Fruit fly (Drosophila melanogaster) whole organism, pupa: ENCODE data around the gene CycE.
A peak's percentile ranks its signal among the peaks of the same experiment; 100 is the strongest.

Experiments
- CG10348 ChIP-seq: fragments of 200-800 bp; sonication (Bioruptor generic); IDR thresholded peaks from 2 replicates; pipeline ENCODE4 v1.3.6; 2022; ENCODE audit warnings: missing biosample characterization, missing genetic modification characterization
- CG12605 ChIP-seq: fragments of 200-800 bp; sonication (Bioruptor generic); IDR thresholded peaks from 2 replicates; pipeline ENCODE4 v1.3.6; 2022; ENCODE audit warnings: missing biosample characterization, missing genetic modification characterization
- CG13204 ChIP-seq: fragments of 200-800 bp; sonication (Bioruptor generic); optimal IDR thresholded peaks from 2 replicates; lab custom pipeline; 2018; ENCODE audit warnings: missing biosample characterization, mild to moderate bottlenecking, missing genetic modification characterization, moderate library complexity
- CG14655 ChIP-seq: fragments of 200-800 bp; sonication (Bioruptor generic); optimal IDR thresholded peaks from 3 replicates; lab custom pipeline; 2017; ENCODE audit warnings: mild to moderate bottlenecking, missing biosample characterization, missing genetic modification reagents, missing genetic modification characterization
- CG15710 ChIP-seq: fragments of 200-800 bp; sonication (Bioruptor generic); optimal IDR thresholded peaks from 2 replicates; lab custom pipeline; 2018; ENCODE audit warnings: missing biosample characterization, mild to moderate bottlenecking, missing genetic modification characterization, moderate library complexity
- CG17806 ChIP-seq: fragments of 200-800 bp; sonication (Bioruptor generic); optimal IDR thresholded peaks from 2 replicates; lab custom pipeline; 2018; ENCODE audit warnings: missing biosample characterization, mild to moderate bottlenecking, missing genetic modification characterization, moderate library complexity
- CG32121 ChIP-seq: fragments of 200-800 bp; sonication (Bioruptor generic); IDR thresholded peaks from 2 replicates; pipeline ENCODE4 v1.3.6; 2022; ENCODE audit warnings: missing biosample characterization, missing genetic modification characterization
- CG34367 ChIP-seq: fragments of 200-800 bp; sonication (Bioruptor generic); optimal IDR thresholded peaks from 2 replicates; lab custom pipeline; 2018; ENCODE audit warnings: missing biosample characterization, mild to moderate bottlenecking, missing genetic modification characterization
- CG4496 ChIP-seq: fragments of 200-800 bp; sonication (Bioruptor generic); IDR thresholded peaks from 3 replicates; pipeline ENCODE4 v1.3.6; 2022; ENCODE audit warnings: missing biosample characterization, missing genetic modification characterization
- CG8159 ChIP-seq: fragments of 200-800 bp; sonication (Bioruptor generic); optimal IDR thresholded peaks from 3 replicates; lab custom pipeline; 2018; ENCODE audit warnings: missing biosample characterization, mild to moderate bottlenecking, missing genetic modification characterization, moderate library complexity
- CG8301 ChIP-seq: fragments of 200-800 bp; sonication (Bioruptor generic); optimal IDR thresholded peaks from 2 replicates; lab custom pipeline; 2018; ENCODE audit warnings: missing biosample characterization, mild to moderate bottlenecking, missing genetic modification characterization
- CG9948 ChIP-seq: fragments of 200-800 bp; sonication (Bioruptor generic); optimal IDR thresholded peaks from 2 replicates; lab custom pipeline; 2018; ENCODE audit warnings: missing biosample characterization, mild to moderate bottlenecking, missing genetic modification characterization, moderate library complexity
- D1 ChIP-seq: fragments of 200-800 bp; sonication (Bioruptor generic); optimal IDR thresholded peaks from 2 replicates; lab custom pipeline; 2018; ENCODE audit warnings: missing biosample characterization, mild to moderate bottlenecking, missing genetic modification characterization, moderate library complexity
- EcR ChIP-seq: fragments of 200-800 bp; sonication (Bioruptor generic); optimal IDR thresholded peaks from 3 replicates; lab custom pipeline; 2019; ENCODE audit warnings: missing biosample characterization, missing genetic modification characterization, mild to moderate bottlenecking, moderate library complexity, missing genetic modification reagents
- Ets98B ChIP-seq: fragments of 200-800 bp; sonication (Bioruptor generic); IDR thresholded peaks from 2 replicates; pipeline ENCODE4 v1.3.6; 2022; ENCODE audit warnings: missing biosample characterization, missing genetic modification characterization
- Pif1A ChIP-seq: fragments of 200-800 bp; sonication (Bioruptor generic); optimal IDR thresholded peaks from 3 replicates; lab custom pipeline; 2016; ENCODE audit warnings: missing biosample characterization, missing genetic modification characterization
- Pif1B ChIP-seq: fragments of 200-800 bp; sonication (Bioruptor generic); optimal IDR thresholded peaks from 3 replicates; lab custom pipeline; 2016; ENCODE audit warnings: missing biosample characterization, missing genetic modification characterization
- Snoo ChIP-seq: fragments of 200-800 bp; sonication (Bioruptor generic); optimal IDR thresholded peaks from 3 replicates; lab custom pipeline; 2017; ENCODE audit warnings: missing biosample characterization, mild to moderate bottlenecking, missing genetic modification characterization, inconsistent platforms
- fd96Ca ChIP-seq: fragments of 200-800 bp; sonication (Bioruptor generic); IDR thresholded peaks from 3 replicates; pipeline ENCODE4 v1.3.6; 2022; ENCODE audit warnings: missing biosample characterization, missing genetic modification characterization
- gl ChIP-seq: fragments of 200-800 bp; sonication (Bioruptor generic); optimal IDR thresholded peaks from 2 replicates; lab custom pipeline; 2018; ENCODE audit warnings: missing biosample characterization, mild to moderate bottlenecking, missing genetic modification characterization
- rn ChIP-seq: fragments of 200-800 bp; sonication (Bioruptor generic); IDR thresholded peaks from 2 replicates; pipeline ENCODE4 v1.3.6; 2022; ENCODE audit warnings: missing biosample characterization, missing genetic modification characterization

Gene CycE

dm6 chr2L:15761409-15762407 is 13.8 kb upstream of the CycE start:
- TF ChIP-seq Ets98B (peak; percentile 81), CG34367 (tag; lab: Kevin White, UChicago) (peak; percentile 64), D1 (tag; lab: Kevin White, UChicago) (peak; percentile 17), CG12605 (GFP tag; lab: Robert Waterston, UW) (peak; percentile 75), gl (tag; lab: Kevin White, UChicago) (peak; percentile 14), Pif1B (GFP tag; lab: Kevin White, UChicago) (peak; percentile 63), CG8159 (tag; lab: Kevin White, UChicago) (peak; percentile 87), CG4496 (GFP tag; lab: Robert Waterston, UW) (peak; percentile 83), EcR (GFP tag; lab: Kevin White, UChicago) (peak; percentile 83), CG8301 (tag; lab: Kevin White, UChicago) (peak; percentile 76), CG13204 (GFP tag; lab: Kevin White, UChicago) (no peak), Snoo (tag; lab: Kevin White, UChicago) (peak; percentile 78), CG32121 (GFP tag; lab: Robert Waterston, UW) (peak; percentile 85), CG14655 (GFP tag; lab: Kevin White, UChicago) (no peak), Pif1A (GFP tag; lab: Kevin White, UChicago) (no peak), CG17806 (tag; lab: Kevin White, UChicago) (peak; percentile 79), rn (GFP tag; lab: Robert Waterston, UW) (peak; percentile 59), fd96Ca (GFP tag; lab: Robert Waterston, UW) (0 out of 3 replicates have a peak, but pooled peaks have one; percentile 62), CG9948 (tag; lab: Kevin White, UChicago) (peak; percentile 81), CG10348 (GFP tag; lab: Robert Waterston, UW) (no peak), CG15710 (tag; lab: Kevin White, UChicago) (peak; percentile 81)

dm6 chr2L:15760666-15761065 is 12.7 kb upstream of the CycE start:
- TF ChIP-seq CG13204 (GFP tag; lab: Kevin White, UChicago) (no peak), CG8159 (tag; lab: Kevin White, UChicago) (no peak), Pif1A (GFP tag; lab: Kevin White, UChicago) (no peak), CG34367 (tag; lab: Kevin White, UChicago) (no peak), gl (tag; lab: Kevin White, UChicago) (no peak), Pif1B (GFP tag; lab: Kevin White, UChicago) (no peak), CG12605 (GFP tag; lab: Robert Waterston, UW) (no peak), rn (GFP tag; lab: Robert Waterston, UW) (no peak), CG17806 (tag; lab: Kevin White, UChicago) (no peak), EcR (GFP tag; lab: Kevin White, UChicago) (no peak), CG4496 (GFP tag; lab: Robert Waterston, UW) (no peak), CG32121 (GFP tag; lab: Robert Waterston, UW) (no peak), Snoo (tag; lab: Kevin White, UChicago) (no peak)

dm6 chr2L:15752096-15752495 is 4.1 kb upstream of the CycE start, which contains the start of gene Mtr4:
Gene Mtr4 (plus strand): TSS chr2L:15752263.
- no peak for TF ChIP-seq CG15710 (tag; lab: Kevin White, UChicago)

DNA sequence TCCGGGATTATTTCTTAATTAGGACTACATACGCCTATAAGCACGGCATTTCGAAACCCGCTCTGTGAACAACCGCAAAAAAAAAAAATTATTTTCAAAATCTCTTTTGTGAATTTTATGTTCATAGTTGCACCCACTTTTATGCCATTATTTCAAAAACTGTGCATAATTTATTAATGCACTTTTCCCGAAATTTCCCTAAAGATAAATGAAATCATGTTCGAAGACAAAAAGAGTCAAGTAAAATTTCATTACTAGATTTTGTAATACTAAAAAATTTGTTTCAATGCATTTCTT is 3.3 kb upstream of the CycE start:
- TF ChIP-seq Ets98B (no peak), Pif1B (GFP tag; lab: Kevin White, UChicago) (no peak), rn (GFP tag; lab: Robert Waterston, UW) (no peak), CG8301 (tag; lab: Kevin White, UChicago) (no peak), D1 (tag; lab: Kevin White, UChicago) (peak; percentile 47), CG13204 (GFP tag; lab: Kevin White, UChicago) (no peak), CG14655 (GFP tag; lab: Kevin White, UChicago) (no peak)

DNA sequence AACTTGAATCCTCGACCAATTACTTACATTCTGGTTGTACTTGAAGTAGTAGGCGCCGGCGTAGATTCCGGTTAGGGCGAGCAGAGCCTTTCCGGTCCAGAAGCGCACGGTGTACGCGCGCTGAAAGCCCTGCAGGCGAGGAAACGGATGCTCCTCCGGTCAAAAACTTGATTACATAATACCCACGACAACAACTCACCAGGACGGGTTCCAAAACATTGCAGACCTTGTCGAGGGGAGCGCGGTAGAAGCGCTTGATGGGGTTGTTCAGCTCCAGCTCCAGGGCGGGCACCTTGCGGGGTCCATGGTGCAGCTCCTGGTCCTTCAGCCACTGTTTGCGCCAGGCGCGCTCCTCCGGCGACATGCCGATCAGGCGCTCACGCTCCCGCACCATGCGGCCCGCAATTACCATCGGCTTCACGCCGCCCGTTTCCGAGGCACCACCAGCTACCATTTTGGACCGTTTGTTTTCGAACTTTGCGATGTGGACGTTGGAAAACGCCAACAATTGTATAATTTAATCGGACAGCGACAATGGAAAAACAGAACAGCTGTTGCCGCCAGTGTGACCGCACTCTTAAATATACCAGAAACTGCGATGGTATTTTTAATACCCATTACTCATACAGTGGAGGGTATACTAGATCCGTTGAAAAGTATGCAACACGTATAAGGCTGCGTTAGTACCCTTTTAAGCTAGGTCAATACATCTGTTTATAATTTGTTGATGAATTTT is 2.7 kb upstream of the CycE start, which contains the start of gene ND-B17:
ND-B17 (minus strand) TSS at position 556 of the 736 bp plus-strand sequence.
- no peak for TF ChIP-seq EcR (GFP tag; lab: Kevin White, UChicago)
- peak; percentile 9 for TF ChIP-seq Snoo (tag; lab: Kevin White, UChicago)

DNA sequence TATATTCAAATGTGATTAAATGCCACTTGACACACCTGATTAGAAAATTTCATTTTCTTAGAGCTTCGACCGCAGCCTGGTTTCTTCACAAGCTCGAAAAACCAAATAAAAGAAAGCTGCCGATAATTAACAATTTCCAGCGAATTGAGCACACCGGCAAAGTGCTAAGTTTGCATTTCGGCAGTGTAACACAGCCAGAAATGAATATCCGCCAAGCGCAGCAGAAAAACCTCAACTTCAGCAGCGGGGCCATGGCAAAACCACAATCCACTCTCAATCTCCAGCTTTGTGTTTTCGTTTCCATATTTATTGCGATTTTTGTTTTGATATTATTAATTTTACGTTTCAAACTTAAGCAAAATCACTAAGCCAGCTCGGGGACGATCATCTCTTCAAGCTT is 1.4 kb upstream of the CycE start:
- no peak for TF ChIP-seq CG8301 (tag; lab: Kevin White, UChicago)
